ENCODE assay signal across 3 worm cellular contexts in the genomic region with DNA sequence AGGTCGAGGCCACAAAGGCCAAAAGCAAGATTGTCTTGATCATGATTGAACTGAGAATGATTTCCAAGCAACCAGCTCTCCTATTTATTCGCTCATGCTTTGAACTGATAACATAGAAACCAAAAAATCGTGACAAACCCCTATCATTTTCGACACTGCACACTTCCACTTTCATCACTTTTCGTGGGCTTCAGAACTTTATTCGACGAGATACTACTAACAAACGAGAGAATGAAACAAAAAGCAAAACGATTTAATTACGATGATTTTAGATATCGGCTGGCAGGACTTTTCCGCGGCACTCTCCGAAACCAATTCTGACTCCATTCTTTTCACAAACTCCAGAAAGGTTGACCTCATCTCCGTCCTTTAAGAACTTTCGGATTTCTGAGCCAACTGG.
TF ChIP-seq lines count a peak whose summit lies in the region.

TSS of gene asp-14 (minus strand) at position 101 of the 400 bp plus-strand sequence.

TF ChIP-seq in whole organism, L2 larva, 48 proteins besides CTCF, POLR2A, EP300 and RAD21:
- TF ChIP-seq fos-1 (tag; optimal IDR thresholded peaks at IDR 0.05; lab: Kevin White, UChicago): peak; percentile 2
- TF ChIP-seq unc-62 (GFP tag; optimal IDR thresholded peaks at IDR 0.05; lab: Kevin White, UChicago): no peak
- TF ChIP-seq nhr-25 (tag; optimal IDR thresholded peaks at IDR 0.05; lab: Kevin White, UChicago): no peak
TF ChIP-seq in whole organism, L2 larva: peak in this region for 1.

TF ChIP-seq in whole organism, L3 larva, 47 proteins besides CTCF, POLR2A, EP300 and RAD21:
- TF ChIP-seq pqm-1 (tag; optimal IDR thresholded peaks at IDR 0.05; lab: Kevin White, UChicago) (no peak), tbx-2 (tag; optimal IDR thresholded peaks at IDR 0.05; lab: Kevin White, UChicago) (no peak), egl-5 (tag; optimal IDR thresholded peaks at IDR 0.05; lab: Kevin White, UChicago) (no peak), ztf-4 (tag; optimal IDR thresholded peaks at IDR 0.05; lab: Kevin White, UChicago) (no peak), fos-1 (tag; optimal IDR thresholded peaks at IDR 0.05; lab: Kevin White, UChicago) (no peak), eor-1 (tag; optimal IDR thresholded peaks at IDR 0.05; lab: Kevin White, UChicago) (no peak), elt-2 (tag; optimal IDR thresholded peaks at IDR 0.05; lab: Kevin White, UChicago) (peak; percentile 16), nhr-25 (tag; optimal IDR thresholded peaks at IDR 0.05; lab: Kevin White, UChicago) (no peak)

TF ChIP-seq in whole organism, L4 larva, 104 proteins besides CTCF, POLR2A, EP300 and RAD21:
- TF ChIP-seq daf-16 (GFP tag; optimal IDR thresholded peaks at IDR 0.05; lab: Kevin White, UChicago) (no peak), daf-16 (tag; optimal IDR thresholded peaks at IDR 0.05; lab: Kevin White, UChicago) (peak; percentile 17), ztf-7 (tag; optimal IDR thresholded peaks at IDR 0.05; lab: Kevin White, UChicago) (no peak)

Comparison
In these comparisons a context has a peak if more than half of its experiments do, and no peak if none do; other contexts are left out.
1. Of the 23 proteins assayed by ChIP-seq in both whole organism, L4 larva and whole organism, L2 larva: peak only in whole organism, L4 larva: none; only in whole organism, L2 larva: fos-1; in both: none; in neither: 22.